Worm (Caenorhabditis elegans) whole organism, dauer: ENCODE data around the gene C27A7.5.
"Not testable (repeated sequence)": the region's sequence is repeated elsewhere in the genome, so short reads cannot be mapped to it uniquely, and the experiment has no call there.

Experiments used
- unc-62 ChIP-seq: sonication (generic microtip); optimal IDR thresholded peaks from 2 replicates; lab custom pipeline; 2017; ENCODE audit warnings: missing biosample characterization, missing genetic modification reagents, missing genetic modification characterization

The C27A7.5 gene

ce11 chrV:12181310-12181709 is 19.2 kb upstream of the C27A7.5 start, which contains the start of gene elpc-3:
Gene elpc-3, minus strand, starts transcription at chrV:12181410.
- no peak for TF ChIP-seq unc-62 (GFP tag; lab: Kevin White, UChicago)

ce11 chrV:12179338-12179737 is 17.2 kb upstream of the C27A7.5 start, which contains the start of gene clec-224:
Gene clec-224, minus strand, starts transcription at chrV:12179438.
- TF ChIP-seq unc-62 (GFP tag; lab: Kevin White, UChicago): no peak

ce11 chrV:12170114-12170513 is 8.0 kb upstream of the C27A7.5 start, which contains the start of gene ZK863.1:
Gene ZK863.1, minus strand, starts transcription at chrV:12170214.
- TF ChIP-seq unc-62 (GFP tag; lab: Kevin White, UChicago): no peak

ce11 chrV:12167653-12168052 is 5.5 kb upstream of the C27A7.5 start, which contains the start of gene col-37:
Gene col-37, minus strand, starts transcription at chrV:12167753.
- TF ChIP-seq unc-62 (GFP tag; lab: Kevin White, UChicago): no peak

ce11 chrV:12167031-12167430 is 4.9 kb upstream of the C27A7.5 start:
- TF ChIP-seq unc-62 (GFP tag; lab: Kevin White, UChicago): no peak

- TF ChIP-seq unc-62 (GFP tag; lab: Kevin White, UChicago): no peak
Observed at ce11 chrV:12162906-12163305, 786 bp upstream of the C27A7.5 start, which contains the start of gene srj-4. Gene srj-4, plus strand, starts transcription at chrV:12163206.

- TF ChIP-seq unc-62 (GFP tag; lab: Kevin White, UChicago): no peak
Observed at ce11 chrV:12161157-12161556, 963 bp downstream of the C27A7.5 start.

- no peak for TF ChIP-seq unc-62 (GFP tag; lab: Kevin White, UChicago)
Observed at ce11 chrV:12159975-12160374, 2.1 kb downstream of the C27A7.5 start.

- no peak for TF ChIP-seq unc-62 (GFP tag; lab: Kevin White, UChicago)
Observed at ce11 chrV:12158377-12158776, 3.7 kb downstream of the C27A7.5 start.

ce11 chrV:12154554-12154953 is 7.6 kb downstream of the C27A7.5 start, which contains the start of gene C27A7.9:
Gene C27A7.9, minus strand, starts transcription at chrV:12154654.
- no peak for TF ChIP-seq unc-62 (GFP tag; lab: Kevin White, UChicago)

- TF ChIP-seq unc-62 (GFP tag; lab: Kevin White, UChicago): no peak
Observed at ce11 chrV:12153784-12154183, 8.3 kb downstream of the C27A7.5 start.

ce11 chrV:12152857-12153256 is 9.3 kb downstream of the C27A7.5 start, which contains the start of gene C27A7.8:
Gene C27A7.8, plus strand, starts transcription at chrV:12153157.
- TF ChIP-seq unc-62 (GFP tag; lab: Kevin White, UChicago): no peak

ce11 chrV:12150607-12151006 is 11.5 kb downstream of the C27A7.5 start, which contains the start of gene che-11:
Gene che-11, minus strand, starts transcription at chrV:12150707.
- no peak for TF ChIP-seq unc-62 (GFP tag; lab: Kevin White, UChicago)

ce11 chrV:12140625-12141024 is 21.5 kb downstream of the C27A7.5 start, which contains the start of gene C27A7.3:
Gene C27A7.3, plus strand, starts transcription at chrV:12140925.
- no peak for TF ChIP-seq unc-62 (GFP tag; lab: Kevin White, UChicago)

ce11 chrV:12137942-12138341 is 24.2 kb downstream of the C27A7.5 start:
- TF ChIP-seq unc-62 (GFP tag; lab: Kevin White, UChicago): no peak

- not testable (repeated sequence) for TF ChIP-seq unc-62 (GFP tag; lab: Kevin White, UChicago)
Observed at ce11 chrV:12131157-12131556, 31.0 kb downstream of the C27A7.5 start, which contains the start of gene enpp-1. Gene enpp-1, plus strand, starts transcription at chrV:12131457.

- not testable (repeated sequence) for TF ChIP-seq unc-62 (GFP tag; lab: Kevin White, UChicago)
Observed at ce11 chrV:12130688-12131087, 31.4 kb downstream of the C27A7.5 start, which contains the start of gene C27A7.6. Gene C27A7.6, minus strand, starts transcription at chrV:12130788.
